Worm (Caenorhabditis elegans) whole organism, early embryonic: ENCODE results near the gene F22B7.9.

Source experiments
- B0310.2 ChIP-seq: sonication (generic microtip); optimal IDR thresholded peaks from 2 replicates; lab custom pipeline; 2016; ENCODE audit warnings: mild to moderate bottlenecking, missing genetic modification characterization, missing compliant biosample characterization
- F13C5.2 ChIP-seq: sonication (generic microtip); optimal IDR thresholded peaks from 2 replicates; lab custom pipeline; 2017; ENCODE audit warnings: mild to moderate bottlenecking, missing genetic modification characterization, inconsistent platforms, missing compliant biosample characterization
- aly-1 ChIP-seq: sonication (generic microtip); optimal IDR thresholded peaks from 2 replicates; lab custom pipeline; 2016; ENCODE audit warnings: missing genetic modification characterization, missing compliant biosample characterization
- ama-1 ChIP-seq: fragments of 150-350 bp; optimal IDR thresholded peaks from 2 replicates; lab custom pipeline; 2014
- ceh-13 ChIP-seq: fragments of 200-800 bp; sonication (Bioruptor generic); optimal IDR thresholded peaks from 2 replicates; lab custom pipeline; 2018; ENCODE audit warnings: mild to moderate bottlenecking, missing genetic modification characterization, missing compliant biosample characterization
- ceh-36 ChIP-seq: sonication (generic microtip); optimal IDR thresholded peaks from 2 replicates; lab custom pipeline; 2016; ENCODE audit warnings: missing genetic modification characterization, inconsistent platforms, missing compliant biosample characterization
- ets-7 ChIP-seq: sonication (generic microtip); optimal IDR thresholded peaks from 2 replicates; lab custom pipeline; 2016; ENCODE audit warnings: missing genotype, missing genetic modification characterization, missing compliant biosample characterization
- flt-1 ChIP-seq: fragments of 200-800 bp; sonication (Bioruptor generic); IDR thresholded peaks from 2 replicates; pipeline ENCODE4 v1.3.6; 2022; ENCODE audit warnings: missing genetic modification characterization, missing compliant biosample characterization
- hmbx-1 ChIP-seq: sonication (generic microtip); optimal IDR thresholded peaks from 2 replicates; lab custom pipeline; 2016; ENCODE audit warnings: mild to moderate bottlenecking, missing genetic modification characterization, missing compliant biosample characterization
- hmg-4 ChIP-seq: fragments of 200-800 bp; sonication (Bioruptor generic); optimal IDR thresholded peaks from 2 replicates; lab custom pipeline; 2018; ENCODE audit warnings: mild to moderate bottlenecking, missing genetic modification characterization, missing compliant biosample characterization
- hnd-1 ChIP-seq: sonication (generic microtip); optimal IDR thresholded peaks from 2 replicates; lab custom pipeline; 2016; ENCODE audit warnings: missing genetic modification characterization, missing compliant biosample characterization
- pes-1 ChIP-seq: fragments of 200-800 bp; sonication (Bioruptor generic); IDR thresholded peaks from 2 replicates; pipeline ENCODE4 v1.3.6; 2022; ENCODE audit warnings: missing genetic modification reagents, missing genetic modification characterization, missing compliant biosample characterization
- scrt-1 ChIP-seq: fragments of 200-800 bp; sonication (Bioruptor generic); IDR thresholded peaks from 2 replicates; pipeline ENCODE4 v1.3.6; 2022; ENCODE audit warnings: missing genetic modification characterization, missing compliant biosample characterization
- sea-1 ChIP-seq: fragments of 200-800 bp; sonication (Bioruptor generic); conservative IDR thresholded peaks from 2 replicates; pipeline ENCODE4 v1.3.6; 2022; ENCODE audit warnings: missing genetic modification characterization, missing compliant biosample characterization
- tbx-11 ChIP-seq: fragments of 200-800 bp; sonication (Bioruptor generic); IDR thresholded peaks from 2 replicates; pipeline ENCODE4 v1.3.6; 2022; ENCODE audit warnings: missing genetic modification characterization, missing compliant biosample characterization
- tbx-37 ChIP-seq: fragments of 200-800 bp; sonication (Bioruptor generic); conservative IDR thresholded peaks from 2 replicates; pipeline ENCODE4 v1.3.6; 2022; ENCODE audit warnings: missing genetic modification reagents, missing genetic modification characterization, missing compliant biosample characterization
- tra-4 ChIP-seq: sonication (generic microtip); optimal IDR thresholded peaks from 2 replicates; lab custom pipeline; 2017; ENCODE audit warnings: missing genetic modification characterization, missing compliant biosample characterization

F22B7.9 gene

ce11 chrIII:8653875-8654386 is at the start of gene F22B7.9:
Gene F22B7.9 (minus strand): TSS chrIII:8653925.
- no peak for TF ChIP-seq ceh-13 (GFP tag; lab: Kevin White, UChicago)
- TF ChIP-seq F13C5.2 (tag; lab: Kevin White, UChicago) = no peak
- TF ChIP-seq ets-7 (tag; lab: Kevin White, UChicago) = no peak
- no peak for TF ChIP-seq sea-1 (GFP tag; lab: Robert Waterston, UW)
- no peak for TF ChIP-seq scrt-1
- no peak for TF ChIP-seq ama-1
- no peak for TF ChIP-seq hmbx-1 (tag; lab: Kevin White, UChicago)
- TF ChIP-seq pes-1 (GFP tag; lab: Robert Waterston, UW) = no peak
- TF ChIP-seq hnd-1 (tag; lab: Kevin White, UChicago) = no peak
- TF ChIP-seq tbx-11 (GFP tag; lab: Robert Waterston, UW) = no peak
- no peak for TF ChIP-seq tbx-37
- TF ChIP-seq flt-1 (GFP tag; lab: Robert Waterston, UW) = no peak
- TF ChIP-seq hmg-4 (GFP tag; lab: Kevin White, UChicago) = no peak

- TF ChIP-seq tbx-37 = peak; percentile 49
- no peak for TF ChIP-seq pes-1 (GFP tag; lab: Robert Waterston, UW)
These were observed 46.7 kb upstream of the F22B7.9 start, which contains the start of the genes sdz-1 and vps-33.1 for ce11 chrIII:8700289-8700957. Gene sdz-1 (minus strand): TSS chrIII:8700339. Gene vps-33.1 (plus strand): TSS chrIII:8700927.

- TF ChIP-seq F13C5.2 (tag; lab: Kevin White, UChicago) = no peak
- no peak for TF ChIP-seq scrt-1
- no peak for TF ChIP-seq ets-7 (tag; lab: Kevin White, UChicago)
- no peak for TF ChIP-seq pes-1 (GFP tag; lab: Robert Waterston, UW)
- no peak for TF ChIP-seq flt-1 (GFP tag; lab: Robert Waterston, UW)
- no peak for TF ChIP-seq ama-1
- TF ChIP-seq B0310.2 (tag; lab: Kevin White, UChicago) = no peak
- no peak for TF ChIP-seq tbx-37
- TF ChIP-seq sea-1 (GFP tag; lab: Robert Waterston, UW) = no peak
- no peak for TF ChIP-seq tra-4 (tag; lab: Kevin White, UChicago)
- TF ChIP-seq tbx-11 (GFP tag; lab: Robert Waterston, UW) = no peak
- TF ChIP-seq ceh-36 (tag; lab: Kevin White, UChicago) = no peak
- TF ChIP-seq hmg-4 (GFP tag; lab: Kevin White, UChicago) = no peak
- TF ChIP-seq hmbx-1 (tag; lab: Kevin White, UChicago) = no peak
- TF ChIP-seq ceh-13 (GFP tag; lab: Kevin White, UChicago) = no peak
- TF ChIP-seq hnd-1 (tag; lab: Kevin White, UChicago) = no peak
- no peak for TF ChIP-seq aly-1 (tag; lab: Kevin White, UChicago)
These were observed 43.7 kb upstream of the F22B7.9 start for ce11 chrIII:8697268-8697907.

ce11 chrIII:8696680-8697079 is 43.0 kb upstream of the F22B7.9 start:
- TF ChIP-seq ceh-13 (GFP tag; lab: Kevin White, UChicago) (no peak), tbx-11 (GFP tag; lab: Robert Waterston, UW) (no peak), ceh-36 (tag; lab: Kevin White, UChicago) (no peak), aly-1 (tag; lab: Kevin White, UChicago) (no peak), F13C5.2 (tag; lab: Kevin White, UChicago) (no peak), flt-1 (GFP tag; lab: Robert Waterston, UW) (no peak)

ce11 chrIII:8693322-8693721 is 39.6 kb upstream of the F22B7.9 start, which contains the start of gene B0303.7:
Gene B0303.7 (plus strand): TSS chrIII:8693622.
- no peak for TF ChIP-seq hmg-4 (GFP tag; lab: Kevin White, UChicago)
- TF ChIP-seq tbx-11 (GFP tag; lab: Robert Waterston, UW) = no peak
- no peak for TF ChIP-seq ama-1
- no peak for TF ChIP-seq hmbx-1 (tag; lab: Kevin White, UChicago)
- TF ChIP-seq ets-7 (tag; lab: Kevin White, UChicago) = no peak
- TF ChIP-seq pes-1 (GFP tag; lab: Robert Waterston, UW) = no peak

- TF ChIP-seq tbx-11 (GFP tag; lab: Robert Waterston, UW) = no peak
- no peak for TF ChIP-seq tra-4 (tag; lab: Kevin White, UChicago)
- no peak for TF ChIP-seq sea-1 (GFP tag; lab: Robert Waterston, UW)
- no peak for TF ChIP-seq ceh-36 (tag; lab: Kevin White, UChicago)
- no peak for TF ChIP-seq aly-1 (tag; lab: Kevin White, UChicago)
- no peak for TF ChIP-seq hmg-4 (GFP tag; lab: Kevin White, UChicago)
- TF ChIP-seq F13C5.2 (tag; lab: Kevin White, UChicago) = no peak
- no peak for TF ChIP-seq flt-1 (GFP tag; lab: Robert Waterston, UW)
These were observed 35.9 kb upstream of the F22B7.9 start, which contains the start of gene B0303.4 for ce11 chrIII:8689655-8690054. Gene B0303.4 (plus strand): TSS chrIII:8689850.

ce11 chrIII:8689143-8689542 is 35.4 kb upstream of the F22B7.9 start:
- no peak for TF ChIP-seq sea-1 (GFP tag; lab: Robert Waterston, UW)
- TF ChIP-seq F13C5.2 (tag; lab: Kevin White, UChicago) = no peak
- TF ChIP-seq ama-1 = no peak
- TF ChIP-seq pes-1 (GFP tag; lab: Robert Waterston, UW) = no peak
- TF ChIP-seq ceh-36 (tag; lab: Kevin White, UChicago) = no peak
- no peak for TF ChIP-seq aly-1 (tag; lab: Kevin White, UChicago)
- TF ChIP-seq tbx-37 = no peak
- TF ChIP-seq ceh-13 (GFP tag; lab: Kevin White, UChicago) = no peak
- TF ChIP-seq hnd-1 (tag; lab: Kevin White, UChicago) = no peak
- TF ChIP-seq tbx-11 (GFP tag; lab: Robert Waterston, UW) = no peak
- TF ChIP-seq B0310.2 (tag; lab: Kevin White, UChicago) = no peak
- no peak for TF ChIP-seq tra-4 (tag; lab: Kevin White, UChicago)
- no peak for TF ChIP-seq hmbx-1 (tag; lab: Kevin White, UChicago)
